Worm (Caenorhabditis elegans) whole organism, L4 larva: Measurements from ENCODE around the gene parn-1.

Experiments
- T20F7.1 ChIP-seq: fragments of 200-800 bp; sonication (Bioruptor generic); optimal IDR thresholded peaks from 2 replicates; lab custom pipeline; 2018; ENCODE audit warnings: mild to moderate bottlenecking, missing genetic modification characterization, missing compliant biosample characterization
- Y75B8A.6 ChIP-seq: fragments of 200-800 bp; sonication (Bioruptor generic); IDR thresholded peaks from 2 replicates; pipeline ENCODE4 v1.3.6; 2022; ENCODE audit warnings: missing genetic modification reagents, missing genetic modification characterization, missing compliant biosample characterization
- egl-27 ChIP-seq: sonication (generic microtip); optimal IDR thresholded peaks from 3 replicates; lab custom pipeline; 2017; ENCODE audit warnings: missing biosample characterization, missing genetic modification reagents, missing genetic modification characterization
- fos-1 ChIP-seq: fragments of 150-350 bp; optimal IDR thresholded peaks from 2 replicates; lab custom pipeline; 2014; ENCODE audit warnings: missing biosample characterization, missing genetic modification characterization
- nhr-77 ChIP-seq: fragments of 150-350 bp; optimal IDR thresholded peaks from 2 replicates; lab custom pipeline; 2014; ENCODE audit warnings: missing biosample characterization, missing genetic modification characterization
- pqm-1 ChIP-seq: sonication (generic microtip); optimal IDR thresholded peaks from 2 replicates; lab custom pipeline; 2017; ENCODE audit warnings: missing biosample characterization, missing genetic modification characterization
- set-16 ChIP-seq: fragments of 200-800 bp; sonication (Bioruptor generic); IDR thresholded peaks from 2 replicates; pipeline ENCODE4 v1.3.6; 2022; ENCODE audit warnings: missing genetic modification reagents, missing genetic modification characterization, missing compliant biosample characterization
- skn-1 ChIP-seq: fragments of 150-350 bp; optimal IDR thresholded peaks from 2 replicates; lab custom pipeline; 2014; ENCODE audit warnings: missing biosample characterization, missing genetic modification characterization
- zag-1 ChIP-seq: fragments of 150-350 bp; optimal IDR thresholded peaks from 2 replicates; lab custom pipeline; 2014; ENCODE audit warnings: missing biosample characterization, missing genetic modification characterization
- zfp-3 ChIP-seq: fragments of 200-800 bp; sonication (Bioruptor generic); conservative IDR thresholded peaks from 2 replicates; pipeline ENCODE4 v1.3.6; 2022; ENCODE audit warnings: missing genetic modification reagents, missing genetic modification characterization, missing compliant biosample characterization

ce11 chrV:12659426-12659825 lies 35.6 kb downstream of the parn-1 start, which contains the start of gene ccch-3:
- no peak for TF ChIP-seq zfp-3
- TF ChIP-seq skn-1 (tag; lab: Kevin White, UChicago), result no peak
- peak; percentile 53 for TF ChIP-seq nhr-77 (tag; lab: Kevin White, UChicago)
- no peak for TF ChIP-seq egl-27
- TF ChIP-seq pqm-1 (tag; lab: Kevin White, UChicago), result no peak
- no peak for TF ChIP-seq zag-1 (tag; lab: Kevin White, UChicago)
- peak; percentile 81 for TF ChIP-seq T20F7.1
- TF ChIP-seq Y75B8A.6 (GFP tag; lab: Robert Waterston, UW), result 0 out of 2 replicates have a peak, but pooled peaks have one; percentile 56
- no peak for TF ChIP-seq set-16 (GFP tag; lab: Robert Waterston, UW)
- no peak for TF ChIP-seq fos-1 (tag; lab: Kevin White, UChicago)
